Fruit fly (Drosophila melanogaster): ENCODE measurements around the gene beta-Spec.

The beta-Spec gene

dm6 chrX:17658207-17659118 is 1.3 kb downstream of the beta-Spec start (continued):
- TF ChIP-seq Kr (GFP tag; optimal IDR thresholded peaks at IDR 0.05) (no peak), nau (GFP tag; optimal IDR thresholded peaks at IDR 0.05) (no peak), ap (GFP tag; IDR thresholded peaks at IDR 0.05) (no peak), CG12769 (tag; optimal IDR thresholded peaks at IDR 0.05) (peak; percentile 66), trh (GFP tag; optimal IDR thresholded peaks at IDR 0.05) (no peak), CG11695 (GFP tag; IDR thresholded peaks at IDR 0.05) (no peak), CG17359 (tag; optimal IDR thresholded peaks at IDR 0.05) (peak; percentile 4), CG9932 (GFP tag; IDR thresholded peaks at IDR 0.05) (no peak), CG2116 (GFP tag; optimal IDR thresholded peaks at IDR 0.05) (no peak), sima (GFP tag; optimal IDR thresholded peaks at IDR 0.05) (no peak), GATAe (GFP tag; conservative IDR thresholded peaks at IDR 0.05) (no peak), Hr51 (GFP tag; optimal IDR thresholded peaks at IDR 0.05) (no peak), hb (GFP tag; IDR thresholded peaks at IDR 0.05; ENCODE audit: partially characterized antibody) (no peak), gcm2 (GFP tag; optimal IDR thresholded peaks at IDR 0.05) (no peak), CG15601 (tag; optimal IDR thresholded peaks at IDR 0.05) (peak; percentile 38), CG1024 (GFP tag; IDR thresholded peaks at IDR 0.05) (no peak), H2.0 (GFP tag; IDR thresholded peaks at IDR 0.05) (no peak), CG9797 (GFP tag; optimal IDR thresholded peaks at IDR 0.05) (no peak), CTCF (GFP tag; optimal IDR thresholded peaks at IDR 0.05) (no peak), CG34224 (GFP tag; IDR thresholded peaks at IDR 0.05; ENCODE audit: partially characterized antibody) (no peak), ems (GFP tag; optimal IDR thresholded peaks at IDR 0.05) (no peak), prd (optimal IDR thresholded peaks at IDR 0.05) (no peak), prd (GFP tag; IDR thresholded peaks at IDR 0.05) (no peak), pros (GFP tag; optimal IDR thresholded peaks at IDR 0.05) (peak; percentile 99), Chrac-16 (GFP tag; optimal IDR thresholded peaks at IDR 0.05) (no peak), emc (GFP tag; optimal IDR thresholded peaks at IDR 0.05) (no peak), tx (GFP tag; optimal IDR thresholded peaks at IDR 0.05) (no peak), sug (tag; optimal IDR thresholded peaks at IDR 0.05) (no peak), lov (optimal IDR thresholded peaks at IDR 0.05) (no peak), lov (GFP tag; IDR thresholded peaks at IDR 0.05) (no peak), schlank (tag; optimal IDR thresholded peaks at IDR 0.05) (no peak), oc (tag; optimal IDR thresholded peaks at IDR 0.05) (peak; percentile 30), fu2 (GFP tag; optimal IDR thresholded peaks at IDR 0.05) (no peak), Ets65A (GFP tag) (no peak), D19B (GFP tag; optimal IDR thresholded peaks at IDR 0.05) (no peak), CG10654 (GFP tag; optimal IDR thresholded peaks at IDR 0.05) (no peak), nmo (GFP tag; optimal IDR thresholded peaks at IDR 0.05) (no peak), fd3F (GFP tag; optimal IDR thresholded peaks at IDR 0.05) (no peak), maf-S (GFP tag; optimal IDR thresholded peaks at IDR 0.05) (no peak), D (optimal IDR thresholded peaks at IDR 0.05) (no peak), D (GFP tag; optimal IDR thresholded peaks at IDR 0.05) (no peak), CG12942 (GFP tag; optimal IDR thresholded peaks at IDR 0.05) (no peak), Eip74EF (GFP tag; optimal IDR thresholded peaks at IDR 0.05) (no peak), kni (GFP tag; optimal IDR thresholded peaks at IDR 0.05) (peak; percentile 88), Lim3 (GFP tag; IDR thresholded peaks at IDR 0.05) (no peak), CG10321 (GFP tag; IDR thresholded peaks at IDR 0.05) (peak; percentile 36; the same call in 1 of the 2 replicates), dmrt99B (tag; optimal IDR thresholded peaks at IDR 0.05) (no peak), CG17912 (GFP tag; optimal IDR thresholded peaks at IDR 0.05) (no peak), CG18619 (GFP tag; optimal IDR thresholded peaks at IDR 0.05) (no peak), Adf1 (GFP tag; IDR thresholded peaks at IDR 0.05) (no peak)
